Worm (Caenorhabditis elegans): Measurements from ENCODE around the gene F09G2.1.

Gene F09G2.1

ce11 chrV:7166709-7167108 lies 33.3 kb upstream of the F09G2.1 start, which contains the start of gene ugt-36:
Gene ugt-36 (plus strand): TSS chrV:7167009.
- TF ChIP-seq ceh-13 (GFP tag; optimal IDR thresholded peaks at IDR 0.05) (no peak), scrt-1 (GFP tag; IDR thresholded peaks at IDR 0.05) (no peak), ama-1 (optimal IDR thresholded peaks at IDR 0.05) (no peak), pes-1 (GFP tag; IDR thresholded peaks at IDR 0.05) (no peak), sea-1 (GFP tag; conservative IDR thresholded peaks at IDR 0.05) (no peak), tra-4 (tag; optimal IDR thresholded peaks at IDR 0.05) (no peak), F13C5.2 (tag; optimal IDR thresholded peaks at IDR 0.05) (no peak), hmg-4 (GFP tag; optimal IDR thresholded peaks at IDR 0.05) (no peak), flt-1 (GFP tag; IDR thresholded peaks at IDR 0.05) (no peak), tbx-11 (GFP tag; IDR thresholded peaks at IDR 0.05) (no peak), aly-1 (tag; optimal IDR thresholded peaks at IDR 0.05) (no peak), ets-7 (tag; optimal IDR thresholded peaks at IDR 0.05) (no peak), tbx-37 (GFP tag; conservative IDR thresholded peaks at IDR 0.05) (no peak), hnd-1 (tag; optimal IDR thresholded peaks at IDR 0.05) (no peak)

DNA sequence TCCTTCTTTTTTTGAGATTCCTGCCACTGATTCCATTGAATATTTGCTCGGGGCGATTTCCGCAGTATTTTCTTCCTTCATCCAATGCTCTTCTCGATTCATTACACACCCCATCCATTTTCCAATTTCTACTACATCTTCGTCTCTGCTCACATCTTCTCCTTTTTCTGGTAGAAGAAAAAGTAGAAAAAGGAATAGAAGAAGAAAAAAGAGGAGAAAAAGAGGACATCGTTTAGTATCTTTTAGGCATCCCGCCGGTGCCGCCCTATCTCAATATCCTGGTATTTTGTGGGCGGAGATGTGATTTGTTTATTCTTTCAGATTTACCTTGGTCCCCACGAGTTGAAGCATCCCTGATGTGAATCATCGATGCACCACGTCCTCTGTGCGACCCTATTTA lies 24.8 kb upstream of the F09G2.1 start, which contains the start of gene lgc-39:
Gene lgc-39 (plus strand): TSS at position 301 of the 400 bp plus-strand sequence.
- no peak for TF ChIP-seq hnd-1 (tag; optimal IDR thresholded peaks at IDR 0.05)
- no peak for TF ChIP-seq pes-1 (GFP tag; IDR thresholded peaks at IDR 0.05)
- no peak for TF ChIP-seq B0310.2 (tag; optimal IDR thresholded peaks at IDR 0.05)
- no peak for TF ChIP-seq tbx-37 (GFP tag; conservative IDR thresholded peaks at IDR 0.05)
- TF ChIP-seq scrt-1 (GFP tag; IDR thresholded peaks at IDR 0.05) = no peak
- no peak for TF ChIP-seq tbx-11 (GFP tag; IDR thresholded peaks at IDR 0.05)
- TF ChIP-seq aly-1 (tag; optimal IDR thresholded peaks at IDR 0.05) = no peak
- no peak for TF ChIP-seq hmbx-1 (tag; optimal IDR thresholded peaks at IDR 0.05)
- no peak for TF ChIP-seq F13C5.2 (tag; optimal IDR thresholded peaks at IDR 0.05)
- no peak for TF ChIP-seq ceh-13 (GFP tag; optimal IDR thresholded peaks at IDR 0.05)
- no peak for TF ChIP-seq tra-4 (tag; optimal IDR thresholded peaks at IDR 0.05)
- TF ChIP-seq ets-7 (tag; optimal IDR thresholded peaks at IDR 0.05) = no peak
- TF ChIP-seq hmg-4 (GFP tag; optimal IDR thresholded peaks at IDR 0.05) = no peak
- TF ChIP-seq sea-1 (GFP tag; conservative IDR thresholded peaks at IDR 0.05) = no peak
- TF ChIP-seq ceh-36 (tag; optimal IDR thresholded peaks at IDR 0.05) = no peak
- TF ChIP-seq ama-1 (optimal IDR thresholded peaks at IDR 0.05) = no peak
- TF ChIP-seq flt-1 (GFP tag; IDR thresholded peaks at IDR 0.05) = no peak

DNA sequence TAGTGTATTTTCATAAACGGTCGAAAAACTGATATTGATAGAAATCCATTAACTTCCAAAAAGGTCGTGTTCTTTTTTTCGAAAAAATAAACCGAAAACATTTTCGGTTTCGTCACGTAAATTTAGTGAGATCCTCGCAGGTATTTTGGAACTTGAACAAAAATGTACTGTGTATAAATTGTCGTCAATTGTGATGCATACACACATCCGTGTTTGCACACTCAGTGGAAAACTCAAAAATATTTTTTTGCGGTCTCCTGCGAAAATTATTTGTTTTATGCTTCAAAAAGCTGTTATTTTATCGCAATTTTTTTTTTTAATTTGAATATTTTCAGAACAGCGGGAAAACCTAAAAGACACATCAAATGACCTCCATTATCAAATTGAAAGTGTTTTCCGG lies 21.2 kb upstream of the F09G2.1 start, which contains the start of gene cpsf-2:
Gene cpsf-2 (plus strand): TSS at position 330 of the 400 bp plus-strand sequence.
- TF ChIP-seq ets-7 (tag; optimal IDR thresholded peaks at IDR 0.05) = no peak
- no peak for TF ChIP-seq ceh-13 (GFP tag; optimal IDR thresholded peaks at IDR 0.05)
- no peak for TF ChIP-seq flt-1 (GFP tag; IDR thresholded peaks at IDR 0.05)
- TF ChIP-seq tbx-37 (GFP tag; conservative IDR thresholded peaks at IDR 0.05) = no peak
- TF ChIP-seq aly-1 (tag; optimal IDR thresholded peaks at IDR 0.05) = no peak
- no peak for TF ChIP-seq hmg-4 (GFP tag; optimal IDR thresholded peaks at IDR 0.05)
- no peak for TF ChIP-seq sea-1 (GFP tag; conservative IDR thresholded peaks at IDR 0.05)
- no peak for TF ChIP-seq pes-1 (GFP tag; IDR thresholded peaks at IDR 0.05)
- TF ChIP-seq B0310.2 (tag; optimal IDR thresholded peaks at IDR 0.05) = no peak
- no peak for TF ChIP-seq tbx-11 (GFP tag; IDR thresholded peaks at IDR 0.05)
- TF ChIP-seq tra-4 (tag; optimal IDR thresholded peaks at IDR 0.05) = no peak
- no peak for TF ChIP-seq hnd-1 (tag; optimal IDR thresholded peaks at IDR 0.05)
- no peak for TF ChIP-seq F13C5.2 (tag; optimal IDR thresholded peaks at IDR 0.05)
- no peak for TF ChIP-seq ceh-36 (tag; optimal IDR thresholded peaks at IDR 0.05)
- no peak for TF ChIP-seq scrt-1 (GFP tag; IDR thresholded peaks at IDR 0.05)
- TF ChIP-seq ama-1 (optimal IDR thresholded peaks at IDR 0.05) = no peak

DNA sequence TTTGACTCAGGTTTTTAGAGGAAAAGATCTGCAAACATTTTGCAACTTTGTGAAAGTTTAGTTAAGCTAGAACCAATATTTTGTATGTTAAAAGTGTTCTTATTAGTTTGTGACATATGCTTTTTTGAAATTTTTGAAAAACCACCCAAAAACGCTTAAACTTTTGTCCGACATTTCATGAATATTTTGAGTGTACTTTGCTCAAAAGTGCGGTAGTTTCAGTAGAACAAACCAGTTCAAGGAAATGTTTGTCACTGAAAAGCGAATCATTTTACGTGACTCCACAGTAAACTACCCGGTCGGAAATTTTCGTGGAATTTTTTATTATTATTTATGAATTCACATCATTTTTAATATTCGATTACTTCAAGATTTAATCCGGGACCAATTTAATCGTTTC lies 15.5 kb upstream of the F09G2.1 start, which contains the start of gene pitr-5:
Gene pitr-5 (plus strand): TSS at position 301 of the 400 bp plus-strand sequence.
- TF ChIP-seq tbx-11 (GFP tag; IDR thresholded peaks at IDR 0.05) = no peak
- TF ChIP-seq hmg-4 (GFP tag; optimal IDR thresholded peaks at IDR 0.05) = no peak
- TF ChIP-seq tbx-37 (GFP tag; conservative IDR thresholded peaks at IDR 0.05) = no peak
- TF ChIP-seq pes-1 (GFP tag; IDR thresholded peaks at IDR 0.05) = no peak
- no peak for TF ChIP-seq hnd-1 (tag; optimal IDR thresholded peaks at IDR 0.05)
- TF ChIP-seq aly-1 (tag; optimal IDR thresholded peaks at IDR 0.05) = no peak
- no peak for TF ChIP-seq ama-1 (optimal IDR thresholded peaks at IDR 0.05)
- TF ChIP-seq B0310.2 (tag; optimal IDR thresholded peaks at IDR 0.05) = no peak
- no peak for TF ChIP-seq sea-1 (GFP tag; conservative IDR thresholded peaks at IDR 0.05)

DNA sequence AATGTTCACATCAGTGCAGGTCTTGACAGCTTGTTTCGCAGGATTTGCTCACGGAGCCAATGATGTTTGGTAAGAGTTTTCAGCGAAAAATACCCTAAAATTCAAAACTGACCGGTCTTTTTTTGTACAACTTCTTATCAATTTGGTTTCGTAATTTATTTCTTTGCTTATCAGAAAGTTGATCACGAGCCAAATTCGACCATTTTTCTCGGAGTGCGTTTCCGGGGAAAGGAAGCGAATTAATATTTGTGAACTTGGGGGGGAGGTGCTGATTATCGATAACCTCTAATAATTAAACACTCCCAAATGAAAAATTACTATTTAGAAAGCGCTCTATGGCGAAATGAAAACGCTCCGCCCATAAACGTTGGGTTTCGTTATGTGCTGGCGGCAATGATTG lies 13.4 kb upstream of the F09G2.1 start:
- TF ChIP-seq B0310.2 (tag; optimal IDR thresholded peaks at IDR 0.05) = no peak
- TF ChIP-seq scrt-1 (GFP tag; IDR thresholded peaks at IDR 0.05) = no peak
- TF ChIP-seq ceh-13 (GFP tag; optimal IDR thresholded peaks at IDR 0.05) = no peak
- TF ChIP-seq sea-1 (GFP tag; conservative IDR thresholded peaks at IDR 0.05) = no peak
- no peak for TF ChIP-seq tbx-37 (GFP tag; conservative IDR thresholded peaks at IDR 0.05)
- no peak for TF ChIP-seq aly-1 (tag; optimal IDR thresholded peaks at IDR 0.05)

DNA sequence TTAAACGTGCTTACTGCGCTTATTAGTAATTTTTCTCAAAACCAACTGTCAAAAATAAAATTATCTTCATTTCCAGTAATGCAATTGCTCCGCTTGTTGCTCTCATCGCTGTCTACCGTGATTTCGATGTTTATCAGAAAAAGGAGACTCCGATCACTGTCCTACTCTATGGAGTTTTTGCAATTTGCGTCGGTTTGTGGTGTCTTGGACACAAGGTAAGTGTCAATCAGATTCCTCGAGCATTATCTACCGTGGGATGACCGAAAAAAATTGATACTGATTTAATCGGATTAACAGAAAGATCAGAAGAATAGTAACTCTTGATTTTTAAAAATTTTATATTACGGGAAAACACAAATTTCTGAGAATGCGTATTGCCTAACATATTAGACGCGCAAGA lies 12.7 kb upstream of the F09G2.1 start:
- TF ChIP-seq ama-1 (optimal IDR thresholded peaks at IDR 0.05) = no peak
- TF ChIP-seq B0310.2 (tag; optimal IDR thresholded peaks at IDR 0.05) = no peak
- TF ChIP-seq aly-1 (tag; optimal IDR thresholded peaks at IDR 0.05) = no peak
- no peak for TF ChIP-seq F13C5.2 (tag; optimal IDR thresholded peaks at IDR 0.05)
- TF ChIP-seq hmbx-1 (tag; optimal IDR thresholded peaks at IDR 0.05) = no peak

- TF ChIP-seq hnd-1 (tag; optimal IDR thresholded peaks at IDR 0.05) = no peak
- TF ChIP-seq B0310.2 (tag; optimal IDR thresholded peaks at IDR 0.05) = no peak
- TF ChIP-seq tra-4 (tag; optimal IDR thresholded peaks at IDR 0.05) = no peak
- TF ChIP-seq aly-1 (tag; optimal IDR thresholded peaks at IDR 0.05) = no peak
- TF ChIP-seq ets-7 (tag; optimal IDR thresholded peaks at IDR 0.05) = no peak
- TF ChIP-seq tbx-37 (GFP tag; conservative IDR thresholded peaks at IDR 0.05) = no peak
- no peak for TF ChIP-seq hmg-4 (GFP tag; optimal IDR thresholded peaks at IDR 0.05)
- TF ChIP-seq scrt-1 (GFP tag; IDR thresholded peaks at IDR 0.05) = no peak
- no peak for TF ChIP-seq sea-1 (GFP tag; conservative IDR thresholded peaks at IDR 0.05)
- TF ChIP-seq flt-1 (GFP tag; IDR thresholded peaks at IDR 0.05) = no peak
- no peak for TF ChIP-seq F13C5.2 (tag; optimal IDR thresholded peaks at IDR 0.05)
- TF ChIP-seq ama-1 (optimal IDR thresholded peaks at IDR 0.05) = no peak
- TF ChIP-seq tbx-11 (GFP tag; IDR thresholded peaks at IDR 0.05) = no peak
- TF ChIP-seq hmbx-1 (tag; optimal IDR thresholded peaks at IDR 0.05) = no peak
- no peak for TF ChIP-seq pes-1 (GFP tag; IDR thresholded peaks at IDR 0.05)
- no peak for TF ChIP-seq ceh-13 (GFP tag; optimal IDR thresholded peaks at IDR 0.05)
These were observed 6.5 kb upstream of the F09G2.1 start, which contains the start of gene F09G2.8 for ce11 chrV:7193562-7193961. Gene F09G2.8 (minus strand): TSS chrV:7193662.
